Worm (Caenorhabditis elegans) whole organism, young adult: ENCODE measurements around the gene Y54G2A.41.
"Not testable (repeated sequence)": the region's sequence is repeated elsewhere in the genome, so short reads cannot be mapped to it uniquely, and the experiment has no call there.

Experiments
- B0019.2 ChIP-seq: fragments of 200-800 bp; sonication (Bioruptor generic); conservative IDR thresholded peaks from 2 replicates; pipeline ENCODE4 v1.3.6; 2022; ENCODE audit warnings: missing genetic modification reagents, missing genetic modification characterization, missing compliant biosample characterization
- B0261.1 ChIP-seq: sonication (generic microtip); optimal IDR thresholded peaks from 2 replicates; lab custom pipeline; 2016; ENCODE audit warnings: mild to moderate bottlenecking, missing genetic modification characterization, moderate library complexity, missing compliant biosample characterization
- C17E4.6 ChIP-seq: fragments of 200-800 bp; sonication (Bioruptor generic); IDR thresholded peaks from 2 replicates; pipeline ENCODE4 v1.3.6; 2022; ENCODE audit warnings: missing genetic modification reagents, missing genetic modification characterization, missing compliant biosample characterization
- D2030.7 ChIP-seq: fragments of 200-800 bp; sonication (Bioruptor generic); IDR thresholded peaks from 2 replicates; pipeline ENCODE4 v1.3.6; 2022; ENCODE audit warnings: missing genetic modification reagents, missing genetic modification characterization, missing compliant biosample characterization
- F33H1.4 ChIP-seq: fragments of 200-800 bp; sonication (Bioruptor generic); IDR thresholded peaks from 2 replicates; pipeline ENCODE4 v1.3.6; 2022; ENCODE audit warnings: missing genetic modification reagents, missing genetic modification characterization, missing compliant biosample characterization
- F39B2.1 ChIP-seq: fragments of 200-800 bp; sonication (Bioruptor generic); IDR thresholded peaks from 2 replicates; pipeline ENCODE4 v1.3.6; 2022; ENCODE audit warnings: missing genetic modification reagents, missing genetic modification characterization, missing compliant biosample characterization
- K11D2.4 ChIP-seq: fragments of 200-800 bp; sonication (Bioruptor generic); IDR thresholded peaks from 2 replicates; pipeline ENCODE4 v1.3.6; 2022; ENCODE audit warnings: missing genetic modification reagents, missing genetic modification characterization, missing compliant biosample characterization
- Y53F4B.3 ChIP-seq: fragments of 200-800 bp; sonication (Bioruptor generic); IDR thresholded peaks from 2 replicates; pipeline ENCODE4 v1.3.6; 2022; ENCODE audit warnings: missing genetic modification reagents, missing genetic modification characterization, missing compliant biosample characterization
- Y53G8AR.9 ChIP-seq: fragments of 200-800 bp; sonication (Bioruptor generic); conservative IDR thresholded peaks from 2 replicates; pipeline ENCODE4 v1.3.6; 2022; ENCODE audit warnings: missing genetic modification reagents, missing genetic modification characterization, missing compliant biosample characterization
- Y56A3A.18 ChIP-seq: fragments of 200-800 bp; sonication (Bioruptor generic); IDR thresholded peaks from 2 replicates; pipeline ENCODE4 v1.3.6; 2022; ENCODE audit warnings: missing genetic modification reagents, missing genetic modification characterization, missing compliant biosample characterization
- aptf-2 ChIP-seq: fragments of 200-800 bp; sonication (Bioruptor generic); conservative IDR thresholded peaks from 2 replicates; pipeline ENCODE4 v1.3.6; 2022; ENCODE audit warnings: missing genetic modification reagents, missing genetic modification characterization, missing compliant biosample characterization
- aptf-3 ChIP-seq: fragments of 200-800 bp; sonication (Bioruptor generic); IDR thresholded peaks from 2 replicates; pipeline ENCODE4 v1.3.6; 2022; ENCODE audit warnings: missing genetic modification characterization, missing compliant biosample characterization
- attf-3 ChIP-seq: fragments of 200-800 bp; sonication (Bioruptor generic); conservative IDR thresholded peaks from 2 replicates; pipeline ENCODE4 v1.3.6; 2022; ENCODE audit warnings: missing genetic modification reagents, missing genetic modification characterization, missing compliant biosample characterization
- attf-6 ChIP-seq: fragments of 200-800 bp; sonication (Bioruptor generic); IDR thresholded peaks from 2 replicates; pipeline ENCODE4 v1.3.6; 2022; ENCODE audit warnings: missing genetic modification reagents, missing genetic modification characterization, missing compliant biosample characterization
- bed-1 ChIP-seq: fragments of 200-800 bp; sonication (Bioruptor generic); IDR thresholded peaks from 2 replicates; pipeline ENCODE4 v1.3.6; 2022; ENCODE audit warnings: missing genetic modification reagents, missing genetic modification characterization, missing compliant biosample characterization
- cebp-1 ChIP-seq, 2 experiments: fragments of 200-800 bp in 1 of 2; sonication (Bioruptor generic) in 1 of 2; sonication (generic microtip) in 1 of 2; IDR thresholded peaks in 1 of 2; optimal IDR thresholded peaks in 1 of 2; 2 replicates each; pipeline versions ENCODE4 v1.3.6 to Lab custom; 2017 to 2022; ENCODE audit warnings: missing compliant biosample characterization in 2 of 2, missing genetic modification characterization in 2 of 2, mild to moderate bottlenecking in 1 of 2, missing genetic modification reagents in 1 of 2, moderate library complexity in 1 of 2
- cebp-2 ChIP-seq: fragments of 200-800 bp; sonication (Bioruptor generic); IDR thresholded peaks from 2 replicates; pipeline ENCODE4 v1.3.6; 2022; ENCODE audit warnings: missing genetic modification characterization, missing compliant biosample characterization
- ceh-100 ChIP-seq: fragments of 200-800 bp; sonication (Bioruptor generic); IDR thresholded peaks from 2 replicates; pipeline ENCODE4 v1.3.6; 2022; ENCODE audit warnings: missing genetic modification reagents, missing genetic modification characterization, missing compliant biosample characterization
- ceh-40 ChIP-seq: fragments of 200-800 bp; sonication (Bioruptor generic); IDR thresholded peaks from 2 replicates; pipeline ENCODE4 v1.3.6; 2022; ENCODE audit warnings: missing genetic modification characterization, missing compliant biosample characterization
- ceh-58 ChIP-seq: fragments of 200-800 bp; sonication (Bioruptor generic); IDR thresholded peaks from 2 replicates; pipeline ENCODE4 v1.3.6; 2022; ENCODE audit warnings: missing genetic modification characterization, missing compliant biosample characterization
- die-1 ChIP-seq: sonication (generic microtip); optimal IDR thresholded peaks from 2 replicates; lab custom pipeline; 2016; ENCODE audit warnings: missing genotype, mild to moderate bottlenecking, missing genetic modification characterization, missing compliant biosample characterization
- dox-1 ChIP-seq: fragments of 200-800 bp; sonication (Bioruptor generic); IDR thresholded peaks from 2 replicates; pipeline ENCODE4 v1.3.6; 2022; ENCODE audit warnings: missing genetic modification reagents, missing genetic modification characterization, missing compliant biosample characterization
- egl-44 ChIP-seq: fragments of 200-800 bp; sonication (Bioruptor generic); IDR thresholded peaks from 2 replicates; pipeline ENCODE4 v1.3.6; 2022; ENCODE audit warnings: missing genetic modification reagents, missing genetic modification characterization, missing compliant biosample characterization
- ekl-4 ChIP-seq: fragments of 200-800 bp; sonication (Bioruptor generic); IDR thresholded peaks from 2 replicates; pipeline ENCODE4 v1.3.6; 2022; ENCODE audit warnings: missing genetic modification reagents, missing genetic modification characterization, missing compliant biosample characterization
- hmg-1.2 ChIP-seq: fragments of 200-800 bp; sonication (Bioruptor generic); IDR thresholded peaks from 2 replicates; pipeline ENCODE4 v1.3.6; 2022; ENCODE audit warnings: missing genetic modification reagents, missing genetic modification characterization, missing compliant biosample characterization
- hmg-20 ChIP-seq: fragments of 200-800 bp; sonication (Bioruptor generic); IDR thresholded peaks from 2 replicates; pipeline ENCODE4 v1.3.6; 2022; ENCODE audit warnings: missing genetic modification reagents, missing genetic modification characterization, missing compliant biosample characterization
- hsf-1 ChIP-seq: fragments of 200-800 bp; sonication (Bioruptor generic); IDR thresholded peaks from 2 replicates; pipeline ENCODE4 v1.3.6; 2022; ENCODE audit warnings: missing genetic modification reagents, missing genetic modification characterization, missing compliant biosample characterization
- let-526 ChIP-seq: fragments of 200-800 bp; sonication (Bioruptor generic); IDR thresholded peaks from 2 replicates; pipeline ENCODE4 v1.3.6; 2022; ENCODE audit warnings: missing genetic modification reagents, missing genetic modification characterization, missing compliant biosample characterization
- lin-26 ChIP-seq: fragments of 200-800 bp; sonication (Bioruptor generic); IDR thresholded peaks from 2 replicates; pipeline ENCODE4 v1.3.6; 2022; ENCODE audit warnings: missing genetic modification reagents, missing genetic modification characterization, missing compliant biosample characterization
- mcd-1 ChIP-seq: fragments of 200-800 bp; sonication (Bioruptor generic); IDR thresholded peaks from 2 replicates; pipeline ENCODE4 v1.3.6; 2022; ENCODE audit warnings: missing genetic modification reagents, missing genetic modification characterization, missing compliant biosample characterization
- nfya-2 ChIP-seq: fragments of 200-800 bp; sonication (Bioruptor generic); IDR thresholded peaks from 2 replicates; pipeline ENCODE4 v1.3.6; 2022; ENCODE audit warnings: missing genetic modification reagents, missing genetic modification characterization, missing compliant biosample characterization
- nfyb-1 ChIP-seq: fragments of 200-800 bp; sonication (Bioruptor generic); IDR thresholded peaks from 2 replicates; pipeline ENCODE4 v1.3.6; 2022; ENCODE audit warnings: missing genetic modification reagents, missing genetic modification characterization, missing compliant biosample characterization
- nhr-120 ChIP-seq: fragments of 200-800 bp; sonication (Bioruptor generic); IDR thresholded peaks from 2 replicates; pipeline ENCODE4 v1.3.6; 2022; ENCODE audit warnings: missing genetic modification characterization, missing compliant biosample characterization
- pbrm-1 ChIP-seq: fragments of 200-800 bp; sonication (Bioruptor generic); IDR thresholded peaks from 2 replicates; pipeline ENCODE4 v1.3.6; 2022; ENCODE audit warnings: missing genetic modification reagents, missing genetic modification characterization, missing compliant biosample characterization
- rcor-1 ChIP-seq: fragments of 200-800 bp; sonication (Bioruptor generic); IDR thresholded peaks from 2 replicates; pipeline ENCODE4 v1.3.6; 2022; ENCODE audit warnings: missing genetic modification reagents, missing genetic modification characterization, missing compliant biosample characterization
- rpc-1 ChIP-seq, 2 experiments: fragments of 150-350 bp in 1 of 2; sonication (generic microtip) in 1 of 2; optimal IDR thresholded peaks; 2 replicates each; lab custom pipeline; 2014 to 2018; ENCODE audit warnings: missing biosample characterization in 1 of 2, missing genetic modification characterization in 1 of 2, missing genetic modification reagents in 1 of 2, missing genotype in 1 of 2
- tbp1 ChIP-seq: fragments of 200-800 bp; sonication (Bioruptor generic); optimal IDR thresholded peaks from 2 replicates; lab custom pipeline; 2018; ENCODE audit warnings: mild to moderate bottlenecking, missing genetic modification characterization, missing compliant biosample characterization
- ztf-25 ChIP-seq: fragments of 200-800 bp; sonication (Bioruptor generic); IDR thresholded peaks from 2 replicates; pipeline ENCODE4 v1.3.6; 2022; ENCODE audit warnings: missing genetic modification reagents, missing genetic modification characterization, missing compliant biosample characterization
- ztf-28 ChIP-seq: fragments of 200-800 bp; sonication (Bioruptor generic); IDR thresholded peaks from 2 replicates; pipeline ENCODE4 v1.3.6; 2022; ENCODE audit warnings: missing genetic modification reagents, missing genetic modification characterization, missing compliant biosample characterization

The Y54G2A.41 gene

ce11 chrIV:2740035-2740434 is 11.6 kb upstream of the Y54G2A.41 start:
- peak; percentile 79 for TF ChIP-seq hmg-1.2 (GFP tag; lab: Robert Waterston, UW)
- TF ChIP-seq attf-6 (GFP tag; lab: Robert Waterston, UW) = peak; percentile 65; the same call in 1 of the 2 replicates
- TF ChIP-seq rcor-1 = peak; percentile 42; the same call in 1 of the 2 replicates
- peak; percentile 72 for TF ChIP-seq ztf-28 (GFP tag; lab: Robert Waterston, UW)
- TF ChIP-seq aptf-2 = 0 out of 2 replicates have a peak, but pooled peaks have one; percentile 31
- 0 out of 2 replicates have a peak, but pooled peaks have one; percentile 35 for TF ChIP-seq F39B2.1 (GFP tag; lab: Robert Waterston, UW)
- TF ChIP-seq C17E4.6 (GFP tag; lab: Robert Waterston, UW) = 0 out of 2 replicates have a peak, but pooled peaks have one; percentile 69
- peak; percentile 97 for TF ChIP-seq lin-26 (GFP tag; lab: Robert Waterston, UW)
- peak; percentile 60; the same call in 1 of the 2 replicates for TF ChIP-seq ekl-4 (GFP tag; lab: Robert Waterston, UW)
- peak; percentile 65 for TF ChIP-seq mcd-1 (GFP tag; lab: Robert Waterston, UW)
- 0 out of 2 replicates have a peak, but pooled peaks have one; percentile 75 for TF ChIP-seq nhr-120 (GFP tag; lab: Robert Waterston, UW)
- TF ChIP-seq nfya-2 = 0 out of 2 replicates have a peak, but pooled peaks have one; percentile 60
- TF ChIP-seq Y56A3A.18 (GFP tag; lab: Robert Waterston, UW) = peak; percentile 84
- TF ChIP-seq bed-1 (GFP tag; lab: Robert Waterston, UW) = 0 out of 2 replicates have a peak, but pooled peaks have one; percentile 63
- TF ChIP-seq D2030.7 = peak; percentile 52; the same call in 1 of the 2 replicates
- TF ChIP-seq attf-3 (GFP tag; lab: Robert Waterston, UW) = peak; percentile 54
- TF ChIP-seq egl-44 = peak; percentile 92
- TF ChIP-seq dox-1 = peak; percentile 82
- TF ChIP-seq tbp1 = peak; percentile 87
- peak; percentile 6 for TF ChIP-seq die-1 (tag; lab: Kevin White, UChicago)
- peak; percentile 49; the same call in 1 of the 2 replicates for TF ChIP-seq cebp-2 (GFP tag; lab: Robert Waterston, UW)
- TF ChIP-seq nfyb-1 (GFP tag; lab: Robert Waterston, UW) = peak; percentile 88
- TF ChIP-seq cebp-1 (GFP tag; IDR thresholded peaks at IDR 0.05; lab: Robert Waterston, UW) = 0 out of 2 replicates have a peak, but pooled peaks have one; percentile 14
- not testable (repeated sequence) for TF ChIP-seq cebp-1 (tag; optimal IDR thresholded peaks at IDR 0.05; lab: Kevin White, UChicago)
- 0 out of 2 replicates have a peak, but pooled peaks have one; percentile 22 for TF ChIP-seq K11D2.4 (GFP tag; lab: Robert Waterston, UW)
- TF ChIP-seq ceh-58 (GFP tag; lab: Robert Waterston, UW) = 0 out of 2 replicates have a peak, but pooled peaks have one; percentile 53
- peak; percentile 71 for TF ChIP-seq pbrm-1
- TF ChIP-seq aptf-3 (GFP tag; lab: Robert Waterston, UW) = peak; percentile 84; the same call in 1 of the 2 replicates
- TF ChIP-seq F33H1.4 = 0 out of 2 replicates have a peak, but pooled peaks have one; percentile 39
- TF ChIP-seq hmg-20 (GFP tag; lab: Robert Waterston, UW) = 0 out of 2 replicates have a peak, but pooled peaks have one; percentile 21
- TF ChIP-seq Y53G8AR.9 (GFP tag; lab: Robert Waterston, UW) = 0 out of 2 replicates have a peak, but pooled peaks have one; percentile 48
- TF ChIP-seq rpc-1 (optimal IDR thresholded peaks at IDR 0.05; lab: Kevin White, UChicago) = peak; percentile 13
- peak; percentile 14 for TF ChIP-seq rpc-1 (tag; optimal IDR thresholded peaks at IDR 0.05; lab: Kevin White, UChicago)
- TF ChIP-seq let-526 = 0 out of 2 replicates have a peak, but pooled peaks have one; percentile 51
- TF ChIP-seq B0019.2 = peak; percentile 60; the same call in 1 of the 2 replicates
- peak; percentile 82 for TF ChIP-seq ceh-40 (GFP tag; lab: Robert Waterston, UW)
- 0 out of 2 replicates have a peak, but pooled peaks have one; percentile 57 for TF ChIP-seq hsf-1
- TF ChIP-seq ztf-25 = peak; percentile 89; the same call in 1 of the 2 replicates
- TF ChIP-seq ceh-100 (GFP tag; lab: Robert Waterston, UW) = peak; percentile 59
- peak; percentile 66 for TF ChIP-seq B0261.1 (tag; lab: Kevin White, UChicago)
- TF ChIP-seq Y53F4B.3 (GFP tag; lab: Robert Waterston, UW) = peak; percentile 28; the same call in 1 of the 2 replicates
